Fruit fly (Drosophila melanogaster): Measurements from ENCODE around the gene CG7768.

dm6 chr3L:14189431-14189830, 28.6 kb upstream of the CG7768 start, which contains the start of gene nan:
- TF ChIP-seq usp (GFP tag; optimal IDR thresholded peaks at IDR 0.05) (no peak), pan (optimal IDR thresholded peaks at IDR 0.05) (no peak), CG8478 (optimal IDR thresholded peaks at IDR 0.05) (no peak), psq (optimal IDR thresholded peaks at IDR 0.05) (no peak), Dll (optimal IDR thresholded peaks at IDR 0.05) (no peak), EcR (GFP tag; optimal IDR thresholded peaks at IDR 0.05) (no peak)
